Worm (Caenorhabditis elegans): ENCODE results near the gene csa-1.

Gene csa-1

DNA sequence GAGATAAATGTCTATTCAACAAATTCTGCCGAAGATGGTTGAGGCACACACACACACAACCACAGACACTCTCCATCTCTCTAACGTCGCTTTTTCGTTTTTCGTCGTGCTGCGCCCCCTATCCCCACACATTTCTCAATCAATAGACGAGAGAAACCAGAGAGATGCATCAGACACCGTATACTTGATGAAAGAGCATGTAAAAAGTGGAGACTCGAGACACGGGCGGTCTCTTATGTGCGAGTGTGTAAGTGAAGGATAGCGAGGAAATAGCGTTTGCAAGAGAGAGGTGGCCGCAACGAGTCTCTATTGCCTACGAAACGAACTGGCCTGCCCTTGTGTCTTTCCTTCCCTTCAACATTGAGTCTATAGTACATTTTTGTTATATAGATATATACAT is 36.7 kb downstream of the csa-1 start:
- TF ChIP-seq fkh-6 (tag; optimal IDR thresholded peaks at IDR 0.05): no peak
- no peak for TF ChIP-seq Y22D7AL.16 (tag; optimal IDR thresholded peaks at IDR 0.05)
- no peak for TF ChIP-seq unc-3 (GFP tag; conservative IDR thresholded peaks at IDR 0.05)
- peak; percentile 0 for TF ChIP-seq unc-3 (tag; optimal IDR thresholded peaks at IDR 0.05)
- no peak for TF ChIP-seq ztf-16 (tag; optimal IDR thresholded peaks at IDR 0.05)
- TF ChIP-seq ceh-2 (tag; optimal IDR thresholded peaks at IDR 0.05): peak; percentile 49
- no peak for TF ChIP-seq tbx-7 (tag; optimal IDR thresholded peaks at IDR 0.05)
- TF ChIP-seq pat-9 (tag; optimal IDR thresholded peaks at IDR 0.05): no peak
- TF ChIP-seq ceh-45 (GFP tag; IDR thresholded peaks at IDR 0.05): no peak
- TF ChIP-seq hlh-6 (tag; optimal IDR thresholded peaks at IDR 0.05): no peak
- peak; percentile 3 for TF ChIP-seq ceh-14 (tag; optimal IDR thresholded peaks at IDR 0.05)
- peak; percentile 25 for TF ChIP-seq elt-2 (tag; optimal IDR thresholded peaks at IDR 0.05)
- TF ChIP-seq pag-3 (tag; optimal IDR thresholded peaks at IDR 0.05; ENCODE audit: borderline replicate concordance): no peak
- no peak for TF ChIP-seq elt-4 (tag; optimal IDR thresholded peaks at IDR 0.05)
- TF ChIP-seq pqm-1 (tag; optimal IDR thresholded peaks at IDR 0.05): peak; percentile 35
- TF ChIP-seq pha-4 (tag; optimal IDR thresholded peaks at IDR 0.05): no peak
- TF ChIP-seq ama-1 (optimal IDR thresholded peaks at IDR 0.05): no peak
- TF ChIP-seq sox-4 (tag; optimal IDR thresholded peaks at IDR 0.05): no peak
- TF ChIP-seq ceh-31 (tag; optimal IDR thresholded peaks at IDR 0.05): peak; percentile 91
- TF ChIP-seq lin-11 (tag; optimal IDR thresholded peaks at IDR 0.05): no peak
- TF ChIP-seq fkh-10 (GFP tag; optimal IDR thresholded peaks at IDR 0.05): no peak
- peak; percentile 88 for TF ChIP-seq ceh-18 (tag; optimal IDR thresholded peaks at IDR 0.05)
- no peak for TF ChIP-seq C38D4.7 (GFP tag; optimal IDR thresholded peaks at IDR 0.05)
- TF ChIP-seq hlh-13 (GFP tag; optimal IDR thresholded peaks at IDR 0.05): no peak
- peak; percentile 26 for TF ChIP-seq syd-9 (tag; optimal IDR thresholded peaks at IDR 0.05)
- TF ChIP-seq nfya-1 (tag; optimal IDR thresholded peaks at IDR 0.05): peak; percentile 93
- peak; percentile 37 for TF ChIP-seq ets-4 (tag; optimal IDR thresholded peaks at IDR 0.05)
- TF ChIP-seq lim-6 (tag; optimal IDR thresholded peaks at IDR 0.05): no peak
- TF ChIP-seq unc-55 (GFP tag; optimal IDR thresholded peaks at IDR 0.05): peak; percentile 83
- peak; percentile 10 for TF ChIP-seq ttx-3 (tag; optimal IDR thresholded peaks at IDR 0.05)
- peak; percentile 85 for TF ChIP-seq ceh-48 (tag; optimal IDR thresholded peaks at IDR 0.05)
- peak; percentile 84 for TF ChIP-seq tbx-2 (tag; optimal IDR thresholded peaks at IDR 0.05)
- TF ChIP-seq F13H6.1 (tag; optimal IDR thresholded peaks at IDR 0.05): peak; percentile 55
- peak; percentile 82 for TF ChIP-seq dve-1 (tag; optimal IDR thresholded peaks at IDR 0.05)
- TF ChIP-seq odd-2 (tag; optimal IDR thresholded peaks at IDR 0.05): no peak
- TF ChIP-seq hlh-30 (tag; optimal IDR thresholded peaks at IDR 0.05; ENCODE audit: insufficient read depth): peak; percentile 83
- TF ChIP-seq C08G9.2 (tag; optimal IDR thresholded peaks at IDR 0.05): no peak
- peak; percentile 11 for TF ChIP-seq fax-1 (tag; optimal IDR thresholded peaks at IDR 0.05)
- no peak for TF ChIP-seq gmeb-2 (tag; optimal IDR thresholded peaks at IDR 0.05)
- no peak for TF ChIP-seq eyg-1 (tag; optimal IDR thresholded peaks at IDR 0.05)
- TF ChIP-seq zip-5 (tag; optimal IDR thresholded peaks at IDR 0.05): no peak
- TF ChIP-seq ceh-9 (tag; optimal IDR thresholded peaks at IDR 0.05): no peak
- no peak for TF ChIP-seq ceh-24 (tag; optimal IDR thresholded peaks at IDR 0.05)
- TF ChIP-seq K09A11.1 (tag; optimal IDR thresholded peaks at IDR 0.05; ENCODE audit: insufficient read depth): peak; percentile 47
- peak; percentile 86 for TF ChIP-seq ceh-30 (tag; optimal IDR thresholded peaks at IDR 0.05)
- TF ChIP-seq hlh-15 (tag; optimal IDR thresholded peaks at IDR 0.05): no peak
- TF ChIP-seq mec-3 (tag; optimal IDR thresholded peaks at IDR 0.05; ENCODE audit: borderline replicate concordance): no peak
- TF ChIP-seq pax-1 (tag; optimal IDR thresholded peaks at IDR 0.05): peak; percentile 18
- peak; percentile 67 for TF ChIP-seq ref-2 (tag; optimal IDR thresholded peaks at IDR 0.05)
- TF ChIP-seq ceh-22 (tag; optimal IDR thresholded peaks at IDR 0.05): no peak
- TF ChIP-seq hlh-8 (tag; optimal IDR thresholded peaks at IDR 0.05): no peak
- peak; percentile 55 for TF ChIP-seq rnt-1 (tag; optimal IDR thresholded peaks at IDR 0.05)
- TF ChIP-seq nhr-232 (tag; optimal IDR thresholded peaks at IDR 0.05): no peak
- TF ChIP-seq T23F11.4 (GFP tag; optimal IDR thresholded peaks at IDR 0.05): no peak

All from whole organism, late embryonic.